Fruit fly (Drosophila melanogaster) Kc167 (cell line): ENCODE data around the gene Tsp29Fb.

Experiments used
- Myc ChIP-seq: fragments of >200 bp; optimal IDR thresholded peaks from 2 replicates; lab custom pipeline; 2017; ENCODE audit warnings: missing external identifiers
- Sin3A ChIP-seq: fragments of >200 bp; optimal IDR thresholded peaks from 2 replicates; lab custom pipeline; 2018; ENCODE audit warnings: missing external identifiers
- h ChIP-seq: fragments of >200 bp; optimal IDR thresholded peaks from 3 replicates; lab custom pipeline; 2018; ENCODE audit warnings: missing external identifiers
- insv ChIP-seq: fragments of >200 bp; optimal IDR thresholded peaks from 3 replicates; lab custom pipeline; 2018; ENCODE audit warnings: missing external identifiers
- psq ChIP-seq: fragments of >200 bp; optimal IDR thresholded peaks from 2 replicates; lab custom pipeline; 2017; ENCODE audit warnings: missing external identifiers
- ttk ChIP-seq: sonication (Bioruptor generic); optimal IDR thresholded peaks from 2 replicates; lab custom pipeline; 2017; ENCODE audit warnings: missing external identifiers

Gene Tsp29Fb

dm6 chr2L:8921934-8922333 lies 15.3 kb upstream of the Tsp29Fb start:
- TF ChIP-seq Myc (lab: Kevin White, UChicago), result no peak
- no peak for TF ChIP-seq insv (lab: Kevin White, UChicago)
- no peak for TF ChIP-seq Sin3A
- TF ChIP-seq ttk (lab: Kevin White, UChicago), result no peak
- no peak for TF ChIP-seq h (lab: Kevin White, UChicago)
- TF ChIP-seq psq, result no peak

- no peak for TF ChIP-seq insv (lab: Kevin White, UChicago)
Measured at dm6 chr2L:8923405-8923804, 13.8 kb upstream of the Tsp29Fb start.

- TF ChIP-seq Sin3A (no peak), h (lab: Kevin White, UChicago) (no peak), Myc (lab: Kevin White, UChicago) (no peak), ttk (lab: Kevin White, UChicago) (no peak), psq (no peak), insv (lab: Kevin White, UChicago) (no peak)
Measured at dm6 chr2L:8931176-8931575, 6.0 kb upstream of the Tsp29Fb start.

dm6 chr2L:8933710-8934242 lies 3.4 kb upstream of the Tsp29Fb start, which contains the start of gene Tsp29Fa:
TSS of gene Tsp29Fa (plus strand) at chr2L:8933962.
- TF ChIP-seq psq (no peak), h (lab: Kevin White, UChicago) (no peak), ttk (lab: Kevin White, UChicago) (no peak), Sin3A (no peak), insv (lab: Kevin White, UChicago) (no peak), Myc (lab: Kevin White, UChicago) (no peak)

dm6 chr2L:8937837-8938413 lies 735 bp downstream of the Tsp29Fb start:
- TF ChIP-seq insv (lab: Kevin White, UChicago) (no peak), Sin3A (no peak), ttk (lab: Kevin White, UChicago) (no peak), Myc (lab: Kevin White, UChicago) (no peak), psq (no peak), h (lab: Kevin White, UChicago) (no peak)

- TF ChIP-seq Myc (lab: Kevin White, UChicago) (no peak), h (lab: Kevin White, UChicago) (no peak), psq (no peak), ttk (lab: Kevin White, UChicago) (no peak), Sin3A (no peak), insv (lab: Kevin White, UChicago) (no peak)
Measured at dm6 chr2L:8940680-8941079, 3.5 kb downstream of the Tsp29Fb start.

dm6 chr2L:8941736-8942337 lies 4.6 kb downstream of the Tsp29Fb start, which contains the start of gene Argl:
TSS of gene Argl (minus strand) at chr2L:8942105.
- TF ChIP-seq Sin3A (no peak), psq (no peak), Myc (lab: Kevin White, UChicago) (no peak), insv (lab: Kevin White, UChicago) (no peak), ttk (lab: Kevin White, UChicago) (no peak), h (lab: Kevin White, UChicago) (no peak)

- TF ChIP-seq Sin3A (no peak), psq (no peak), h (lab: Kevin White, UChicago) (no peak), insv (lab: Kevin White, UChicago) (no peak), Myc (lab: Kevin White, UChicago) (no peak), ttk (lab: Kevin White, UChicago) (no peak)
Measured at dm6 chr2L:8943110-8943509, 5.9 kb downstream of the Tsp29Fb start, which contains the start of gene CG9515. TSS of gene CG9515 (minus strand) at chr2L:8943257.

- TF ChIP-seq h (lab: Kevin White, UChicago) (no peak), Sin3A (no peak), psq (no peak)
Measured at dm6 chr2L:8946718-8947316, 9.6 kb downstream of the Tsp29Fb start, which contains the start of gene CG46397. TSS of gene CG46397 (plus strand) at chr2L:8947266.

- no peak for TF ChIP-seq ttk (lab: Kevin White, UChicago)
- TF ChIP-seq psq, result no peak
- TF ChIP-seq Sin3A, result no peak
- TF ChIP-seq Myc (lab: Kevin White, UChicago), result no peak
- no peak for TF ChIP-seq h (lab: Kevin White, UChicago)
- TF ChIP-seq insv (lab: Kevin White, UChicago), result no peak
Measured at dm6 chr2L:8947989-8948388, 10.8 kb downstream of the Tsp29Fb start.

- no peak for TF ChIP-seq psq
- no peak for TF ChIP-seq ttk (lab: Kevin White, UChicago)
- TF ChIP-seq insv (lab: Kevin White, UChicago), result no peak
- TF ChIP-seq h (lab: Kevin White, UChicago), result no peak
- no peak for TF ChIP-seq Myc (lab: Kevin White, UChicago)
- TF ChIP-seq Sin3A, result no peak
Measured at dm6 chr2L:8948650-8949049, 11.5 kb downstream of the Tsp29Fb start.
